Worm (Caenorhabditis elegans) whole organism, L1 larva: ENCODE results near the gene Y53C12A.6.

ENCODE experiments used
- C04F5.9 ChIP-seq: sonication (generic microtip); optimal IDR thresholded peaks from 2 replicates; lab custom pipeline; 2016; ENCODE audit warnings: missing genetic modification characterization, missing compliant biosample characterization
- C34B4.2 ChIP-seq: sonication (generic microtip); optimal IDR thresholded peaks from 2 replicates; lab custom pipeline; 2017; ENCODE audit warnings: mild to moderate bottlenecking, missing genetic modification characterization, missing compliant biosample characterization
- F16B12.6 ChIP-seq: fragments of 150-350 bp; optimal IDR thresholded peaks from 2 replicates; lab custom pipeline; 2014; ENCODE audit warnings: missing biosample characterization, missing genetic modification characterization
- blmp-1 ChIP-seq: fragments of 150-350 bp; optimal IDR thresholded peaks from 2 replicates; lab custom pipeline; 2014; ENCODE audit warnings: missing biosample characterization, missing genetic modification characterization
- ceh-82 ChIP-seq, 3 experiments: fragments of 150-350 bp in 1 of 3; sonication (generic microtip) in 2 of 3; optimal IDR thresholded peaks; 2 replicates each; lab custom pipeline; 2014 to 2017; ENCODE audit warnings: missing biosample characterization in 3 of 3, missing genetic modification characterization in 3 of 3
- dsc-1 ChIP-seq: sonication (generic microtip); optimal IDR thresholded peaks from 2 replicates; lab custom pipeline; 2016; ENCODE audit warnings: mild to moderate bottlenecking, missing genetic modification characterization, missing compliant biosample characterization
- efl-1 ChIP-seq, 4 experiments: fragments of 150-350 bp; optimal IDR thresholded peaks in 3 of 4; peaks in 1 of 4; 1 replicate in 1 of 4; 2 replicates in 3 of 4; lab custom pipeline; 2014; ENCODE audit warnings: missing biosample characterization in 2 of 4, missing genetic modification characterization in 2 of 4, missing genetic modification reagents in 2 of 4
- efl-3 ChIP-seq: fragments of 200-800 bp; sonication (Bioruptor generic); optimal IDR thresholded peaks from 2 replicates; lab custom pipeline; 2018; ENCODE audit warnings: mild to moderate bottlenecking, missing genetic modification characterization, missing compliant biosample characterization
- egl-13 ChIP-seq: sonication (generic microtip); optimal IDR thresholded peaks from 2 replicates; lab custom pipeline; 2016; ENCODE audit warnings: missing genotype, missing genetic modification reagents, missing genetic modification characterization, missing compliant biosample characterization
- elt-2 ChIP-seq: sonication (generic microtip); optimal IDR thresholded peaks from 2 replicates; lab custom pipeline; 2016; ENCODE audit warnings: missing genetic modification characterization, mild to moderate bottlenecking, inconsistent platforms, missing compliant biosample characterization, missing genetic modification reagents
- ets-5 ChIP-seq: fragments of 200-800 bp; sonication (Bioruptor generic); IDR thresholded peaks from 2 replicates; pipeline ENCODE4 v1.3.6; 2022; ENCODE audit warnings: missing genetic modification characterization, missing compliant biosample characterization
- fkh-8 ChIP-seq: sonication (generic microtip); optimal IDR thresholded peaks from 2 replicates; lab custom pipeline; 2016; ENCODE audit warnings: mild to moderate bottlenecking, missing genetic modification characterization, missing compliant biosample characterization
- isw-1 ChIP-seq: fragments of 200-800 bp; sonication (Bioruptor generic); IDR thresholded peaks from 2 replicates; pipeline ENCODE4 v1.3.6; 2022; ENCODE audit warnings: missing genetic modification characterization, missing compliant biosample characterization
- lin-14 ChIP-seq: fragments of 200-800 bp; sonication (Bioruptor generic); optimal IDR thresholded peaks from 2 replicates; lab custom pipeline; 2018; ENCODE audit warnings: mild to moderate bottlenecking, missing genetic modification characterization, moderate library complexity, missing compliant biosample characterization
- lsy-2 ChIP-seq, 2 experiments: fragments of 150-350 bp; optimal IDR thresholded peaks; 2 replicates each; lab custom pipeline; 2014; ENCODE audit warnings: missing biosample characterization in 2 of 2, missing genetic modification characterization in 2 of 2
- mdl-1 ChIP-seq, 2 experiments: fragments of 150-350 bp; optimal IDR thresholded peaks; 2 replicates each; lab custom pipeline; 2014 to 2017; ENCODE audit warnings: missing biosample characterization in 2 of 2, missing genetic modification characterization in 2 of 2, inconsistent platforms in 1 of 2
- mep-1 ChIP-seq: fragments of 150-350 bp; optimal IDR thresholded peaks from 2 replicates; lab custom pipeline; 2014; ENCODE audit warnings: missing biosample characterization, missing genetic modification characterization
- nhr-11 ChIP-seq: fragments of 150-350 bp; optimal IDR thresholded peaks from 2 replicates; lab custom pipeline; 2014; ENCODE audit warnings: missing biosample characterization, missing genetic modification characterization
- nhr-12 ChIP-seq: sonication (generic microtip); optimal IDR thresholded peaks from 2 replicates; lab custom pipeline; 2017; ENCODE audit warnings: missing biosample characterization, missing genetic modification characterization
- nhr-19 ChIP-seq: fragments of 200-800 bp; sonication (Bioruptor generic); conservative IDR thresholded peaks from 2 replicates; pipeline ENCODE4 v1.3.6; 2022; ENCODE audit warnings: missing genetic modification characterization, missing compliant biosample characterization
- nhr-20 ChIP-seq: sonication (generic microtip); optimal IDR thresholded peaks from 2 replicates; lab custom pipeline; 2016; ENCODE audit warnings: mild to moderate bottlenecking, missing genetic modification characterization, missing compliant biosample characterization
- nhr-47 ChIP-seq: sonication (generic microtip); optimal IDR thresholded peaks from 2 replicates; lab custom pipeline; 2016; ENCODE audit warnings: mild to moderate bottlenecking, missing genetic modification characterization, moderate library complexity, missing compliant biosample characterization
- nhr-71 ChIP-seq: sonication (generic microtip); optimal IDR thresholded peaks from 2 replicates; lab custom pipeline; 2016; ENCODE audit warnings: mild to moderate bottlenecking, missing genetic modification characterization, moderate library complexity, missing compliant biosample characterization
- nhr-77 ChIP-seq: fragments of 150-350 bp; optimal IDR thresholded peaks from 2 replicates; lab custom pipeline; 2014; ENCODE audit warnings: missing biosample characterization, missing genetic modification characterization
- nhr-90 ChIP-seq: sonication (generic microtip); optimal IDR thresholded peaks from 2 replicates; lab custom pipeline; 2016; ENCODE audit warnings: mild to moderate bottlenecking, missing genetic modification characterization, missing compliant biosample characterization; ENCODE audit not compliant: poor library complexity
- pag-3 ChIP-seq: sonication (generic microtip); optimal IDR thresholded peaks from 2 replicates; lab custom pipeline; 2017; ENCODE audit warnings: missing genetic modification characterization, mild to moderate bottlenecking, missing compliant biosample characterization, antibody characterized with exemption, borderline replicate concordance; ENCODE audit not compliant: insufficient read depth
- rnt-1 ChIP-seq: sonication (generic microtip); optimal IDR thresholded peaks from 2 replicates; lab custom pipeline; 2016; ENCODE audit warnings: mild to moderate bottlenecking, missing genetic modification characterization, moderate library complexity, missing compliant biosample characterization
- skn-1 ChIP-seq: fragments of 150-350 bp; optimal IDR thresholded peaks from 2 replicates; lab custom pipeline; 2014; ENCODE audit warnings: missing biosample characterization, missing genetic modification characterization
- snu-23 ChIP-seq: sonication (generic microtip); optimal IDR thresholded peaks from 2 replicates; lab custom pipeline; 2016; ENCODE audit warnings: missing genetic modification characterization, missing compliant biosample characterization
- sox-4 ChIP-seq: sonication (generic microtip); optimal IDR thresholded peaks from 2 replicates; lab custom pipeline; 2016; ENCODE audit warnings: missing genetic modification characterization, missing compliant biosample characterization
- sptf-1 ChIP-seq: fragments of 150-350 bp; optimal IDR thresholded peaks from 2 replicates; lab custom pipeline; 2014; ENCODE audit warnings: missing biosample characterization, missing genetic modification characterization
- swsn-7 ChIP-seq: sonication (generic microtip); optimal IDR thresholded peaks from 2 replicates; lab custom pipeline; 2016; ENCODE audit warnings: missing genetic modification characterization, missing compliant biosample characterization
- tlp-1 ChIP-seq: fragments of 150-350 bp; optimal IDR thresholded peaks from 2 replicates; lab custom pipeline; 2014; ENCODE audit warnings: missing biosample characterization, missing genetic modification characterization
- unc-86 ChIP-seq: sonication (generic microtip); optimal IDR thresholded peaks from 2 replicates; lab custom pipeline; 2016; ENCODE audit warnings: missing genetic modification characterization, missing compliant biosample characterization
- vab-15 ChIP-seq: sonication (generic microtip); optimal IDR thresholded peaks from 2 replicates; lab custom pipeline; 2017; ENCODE audit warnings: missing genotype, mild to moderate bottlenecking, missing genetic modification characterization, missing compliant biosample characterization
- xbp-1 ChIP-seq: sonication (generic microtip); optimal IDR thresholded peaks from 2 replicates; lab custom pipeline; 2016; ENCODE audit warnings: missing genetic modification characterization, missing compliant biosample characterization

Gene Y53C12A.6

DNA sequence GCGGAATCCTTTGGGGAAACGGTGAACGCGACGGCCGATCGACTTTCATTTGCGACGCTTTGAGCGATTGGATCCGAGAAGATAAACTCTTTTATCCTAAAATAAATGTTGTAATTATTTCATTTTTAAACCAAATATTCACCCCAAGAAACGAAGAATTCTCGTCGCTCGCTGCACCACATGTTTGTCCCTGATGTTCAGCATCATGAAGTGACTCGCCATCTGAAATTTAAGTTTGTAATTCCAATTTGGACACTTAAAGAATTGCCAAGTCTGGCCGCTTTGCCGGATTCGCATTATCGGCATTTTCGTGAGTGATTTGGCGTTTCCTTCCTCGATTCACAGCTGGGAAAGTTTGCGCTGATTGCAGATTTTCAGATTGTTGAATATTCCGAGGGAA, at the start of gene Y53C12A.6:
Gene Y53C12A.6, minus strand, starts transcription at position 101 of the 400 bp plus-strand sequence.
- no peak for TF ChIP-seq ceh-82 (tag; optimal IDR thresholded peaks at IDR 0.05; lab: Kevin White, UChicago)
- TF ChIP-seq nhr-77 (tag; lab: Kevin White, UChicago), result no peak
- no peak for TF ChIP-seq nhr-90 (tag; lab: Kevin White, UChicago)
- TF ChIP-seq swsn-7 (tag; lab: Kevin White, UChicago), result no peak
- TF ChIP-seq elt-2 (tag; lab: Kevin White, UChicago), result no peak
- no peak for TF ChIP-seq mdl-1 (tag; optimal IDR thresholded peaks at IDR 0.05; lab: Kevin White, UChicago)
- no peak for TF ChIP-seq F16B12.6 (tag; lab: Kevin White, UChicago)
- TF ChIP-seq blmp-1 (tag; lab: Kevin White, UChicago), result no peak
- no peak for TF ChIP-seq vab-15 (tag; lab: Kevin White, UChicago)
- no peak for TF ChIP-seq skn-1
- no peak for TF ChIP-seq pag-3
- TF ChIP-seq mep-1 (tag; lab: Kevin White, UChicago), result no peak
- TF ChIP-seq sox-4 (tag; lab: Kevin White, UChicago), result no peak
- TF ChIP-seq, all 84 proteins: peak for 0

DNA sequence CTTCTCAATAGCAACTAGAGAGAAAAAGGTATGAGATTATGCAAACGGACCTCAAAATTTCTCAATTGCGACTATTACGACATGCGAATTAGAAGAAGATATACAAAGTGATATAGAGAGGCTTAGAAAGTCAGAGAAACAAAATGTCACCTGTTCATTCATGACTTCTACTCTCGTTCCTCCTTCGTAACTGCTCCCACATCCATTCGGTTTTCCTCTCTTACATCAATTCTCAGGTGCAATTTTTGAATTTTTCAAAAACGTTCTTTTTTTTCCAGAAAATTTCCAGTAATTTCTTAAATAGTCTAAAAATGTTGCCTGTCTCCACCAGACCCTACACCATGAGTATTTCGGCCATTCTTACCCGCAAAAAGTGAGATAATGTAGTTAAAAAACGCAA, 46.9 kb upstream of the Y53C12A.6 start:
- TF ChIP-seq efl-1 (optimal IDR thresholded peaks at IDR 0.05; lab: Kevin White, UChicago) (no peak), efl-1 (GFP tag; optimal IDR thresholded peaks at IDR 0.05 in 1 of 2; lab: Kevin White, UChicago) (peak in 1 of 2 experiments; percentile 80), nhr-47 (no peak), sptf-1 (tag; lab: Kevin White, UChicago) (no peak)

ce11 chrII:9759382-9759781, 41.6 kb upstream of the Y53C12A.6 start:
- TF ChIP-seq efl-1 (optimal IDR thresholded peaks at IDR 0.05; lab: Kevin White, UChicago) (no peak), efl-1 (GFP tag; optimal IDR thresholded peaks at IDR 0.05 in 1 of 2; lab: Kevin White, UChicago) (peak in 1 of 2 experiments; percentile 63), nhr-71 (tag; lab: Kevin White, UChicago) (peak; percentile 1), xbp-1 (tag; lab: Kevin White, UChicago) (peak; percentile 49), C04F5.9 (tag; lab: Kevin White, UChicago) (no peak), fkh-8 (tag; lab: Kevin White, UChicago) (peak; percentile 13), pag-3 (no peak)

DNA sequence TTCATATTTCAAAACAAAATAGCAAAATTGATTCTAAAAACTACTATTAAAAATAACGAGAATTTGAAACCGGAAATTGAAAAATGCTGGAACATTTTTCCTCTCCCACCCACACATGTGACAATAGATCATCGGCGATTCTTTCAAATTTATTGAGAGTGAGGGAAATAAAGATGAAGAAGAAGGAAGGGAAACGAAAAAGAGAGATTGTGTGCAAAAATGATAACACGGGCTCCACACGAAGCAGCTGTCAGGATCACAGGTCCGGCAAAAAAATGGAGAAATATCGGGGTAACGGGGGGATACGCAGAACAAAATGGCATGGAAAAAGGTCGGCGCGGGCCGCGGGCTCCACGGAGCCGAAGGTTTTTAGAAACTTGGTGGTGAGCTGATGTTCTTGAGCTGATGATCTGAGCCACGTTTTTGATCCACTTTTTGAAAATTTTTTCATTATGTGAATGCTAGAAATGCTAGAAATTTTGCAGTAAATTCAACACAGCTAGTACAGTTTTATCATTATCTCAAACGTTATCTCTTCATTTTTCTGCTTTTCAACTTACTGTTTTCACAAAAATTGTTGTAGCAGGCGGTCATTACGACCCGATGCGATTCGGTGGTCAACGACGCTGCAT, 40.0 kb upstream of the Y53C12A.6 start, which contains the start of gene shk-1:
Gene shk-1, plus strand, starts transcription at position 582 of the 632 bp plus-strand sequence.
- TF ChIP-seq lsy-2 (tag; optimal IDR thresholded peaks at IDR 0.05; lab: Kevin White, UChicago) (peak in 1 of 2 experiments; percentile 47), elt-2 (tag; lab: Kevin White, UChicago) (no peak), tlp-1 (tag; lab: Kevin White, UChicago) (no peak), efl-1 (optimal IDR thresholded peaks at IDR 0.05; lab: Kevin White, UChicago) (no peak), efl-1 (GFP tag; optimal IDR thresholded peaks at IDR 0.05 in 1 of 2; lab: Kevin White, UChicago) (peak in 1 of 2 experiments; percentile 14), lin-14 (peak; percentile 88), nhr-11 (tag; lab: Kevin White, UChicago) (peak; percentile 14), nhr-12 (tag; lab: Kevin White, UChicago) (no peak), nhr-71 (tag; lab: Kevin White, UChicago) (peak; percentile 71), nhr-19 (peak; percentile 17; the same call in 1 of the 2 replicates), snu-23 (GFP tag; lab: Kevin White, UChicago) (peak; percentile 27), nhr-20 (tag; lab: Kevin White, UChicago) (peak; percentile 21), swsn-7 (tag; lab: Kevin White, UChicago) (peak; percentile 16), rnt-1 (tag; lab: Kevin White, UChicago) (peak; percentile 77), pag-3 (peak; percentile 72)

DNA sequence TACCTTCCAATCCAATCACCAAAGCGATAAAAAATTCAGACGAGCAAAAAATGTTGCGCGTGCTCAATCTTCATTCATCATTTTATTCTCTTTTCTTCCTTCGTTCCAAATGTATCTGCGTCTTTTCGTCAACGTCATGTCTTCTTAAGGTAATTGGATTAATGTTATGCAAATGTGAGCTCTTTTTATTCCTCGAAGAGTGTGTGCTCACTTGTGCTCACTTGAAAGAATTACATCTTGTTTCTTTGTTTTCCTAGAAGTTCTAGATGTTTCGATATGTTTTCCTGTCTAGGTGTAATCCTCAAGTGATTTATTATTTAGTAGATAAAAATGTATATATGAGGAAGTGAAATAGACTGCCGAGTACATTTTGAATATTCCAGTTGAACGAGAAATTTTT, 37.6 kb upstream of the Y53C12A.6 start:
- peak; percentile 64 for TF ChIP-seq unc-86
- peak; percentile 19 for TF ChIP-seq egl-13 (tag; lab: Kevin White, UChicago)
- peak; percentile 35 for TF ChIP-seq nhr-71 (tag; lab: Kevin White, UChicago)
- peak; percentile 11 for TF ChIP-seq nhr-47
- no peak for TF ChIP-seq sox-4 (tag; lab: Kevin White, UChicago)
- TF ChIP-seq ets-5, result no peak
- peak; percentile 92 for TF ChIP-seq dsc-1 (tag; lab: Kevin White, UChicago)
- TF ChIP-seq lin-14, result peak; percentile 41
- no peak for TF ChIP-seq vab-15 (tag; lab: Kevin White, UChicago)
- TF ChIP-seq xbp-1 (tag; lab: Kevin White, UChicago), result no peak
- no peak for TF ChIP-seq isw-1 (GFP tag; lab: Robert Waterston, UW)
- no peak for TF ChIP-seq C34B4.2
- no peak for TF ChIP-seq pag-3
- no peak for TF ChIP-seq F16B12.6 (tag; lab: Kevin White, UChicago)
- no peak for TF ChIP-seq efl-3 (GFP tag; lab: Kevin White, UChicago)
